Worm (Caenorhabditis elegans): ENCODE data around the gene Y57E12AL.2.

DNA sequence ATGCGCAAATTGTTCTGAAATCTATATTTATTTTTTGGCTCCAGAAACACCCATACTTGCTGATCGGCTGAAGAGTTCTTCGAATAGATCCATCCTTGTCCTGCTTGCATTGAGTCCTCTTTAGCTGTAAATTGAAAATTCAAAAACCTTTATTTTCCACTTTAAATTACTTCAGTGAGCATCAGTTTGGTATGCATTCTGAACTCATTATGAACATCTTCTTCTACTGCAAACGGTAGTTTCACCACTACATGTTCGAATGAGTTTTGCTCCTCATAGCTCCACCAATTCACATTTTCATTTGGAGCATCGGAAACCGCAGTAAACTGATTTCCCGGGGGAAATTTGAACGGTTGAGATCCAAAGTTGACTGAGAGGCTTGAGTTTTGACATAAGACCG, 7.7 kb upstream of the Y57E12AL.2 start:
- TF ChIP-seq lin-39 (tag; optimal IDR thresholded peaks at IDR 0.05) (no peak), blmp-1 (tag; optimal IDR thresholded peaks at IDR 0.05; ENCODE audit: insufficient read depth) (no peak), aly-2 (tag; optimal IDR thresholded peaks at IDR 0.05) (no peak), unc-62 (GFP tag; optimal IDR thresholded peaks at IDR 0.05) (no peak), nhr-25 (tag; optimal IDR thresholded peaks at IDR 0.05) (no peak), nhr-77 (tag; optimal IDR thresholded peaks at IDR 0.05) (no peak), elt-3 (tag; optimal IDR thresholded peaks at IDR 0.05) (no peak), egl-27 (tag; optimal IDR thresholded peaks at IDR 0.05) (no peak), nhr-6 (tag; optimal IDR thresholded peaks at IDR 0.05) (no peak), lsy-2 (tag; optimal IDR thresholded peaks at IDR 0.05) (no peak), ztf-11 (tag; optimal IDR thresholded peaks at IDR 0.05) (no peak)
